Worm (Caenorhabditis elegans): ENCODE data around the gene ZK896.4.

ce11 chrIV:12842121-12842520, 41.0 kb downstream of the ZK896.4 start:
- no peak for TF ChIP-seq dmd-4 (tag; optimal IDR thresholded peaks at IDR 0.05; ENCODE audit: borderline replicate concordance)
- no peak for TF ChIP-seq sox-4 (tag; optimal IDR thresholded peaks at IDR 0.05)
- no peak for TF ChIP-seq elt-4 (tag; optimal IDR thresholded peaks at IDR 0.05)
- no peak for TF ChIP-seq nhr-11 (tag; optimal IDR thresholded peaks at IDR 0.05)

All from whole organism, late embryonic.